Worm (Caenorhabditis elegans): Measurements from ENCODE around the gene srxa-4.

DNA sequence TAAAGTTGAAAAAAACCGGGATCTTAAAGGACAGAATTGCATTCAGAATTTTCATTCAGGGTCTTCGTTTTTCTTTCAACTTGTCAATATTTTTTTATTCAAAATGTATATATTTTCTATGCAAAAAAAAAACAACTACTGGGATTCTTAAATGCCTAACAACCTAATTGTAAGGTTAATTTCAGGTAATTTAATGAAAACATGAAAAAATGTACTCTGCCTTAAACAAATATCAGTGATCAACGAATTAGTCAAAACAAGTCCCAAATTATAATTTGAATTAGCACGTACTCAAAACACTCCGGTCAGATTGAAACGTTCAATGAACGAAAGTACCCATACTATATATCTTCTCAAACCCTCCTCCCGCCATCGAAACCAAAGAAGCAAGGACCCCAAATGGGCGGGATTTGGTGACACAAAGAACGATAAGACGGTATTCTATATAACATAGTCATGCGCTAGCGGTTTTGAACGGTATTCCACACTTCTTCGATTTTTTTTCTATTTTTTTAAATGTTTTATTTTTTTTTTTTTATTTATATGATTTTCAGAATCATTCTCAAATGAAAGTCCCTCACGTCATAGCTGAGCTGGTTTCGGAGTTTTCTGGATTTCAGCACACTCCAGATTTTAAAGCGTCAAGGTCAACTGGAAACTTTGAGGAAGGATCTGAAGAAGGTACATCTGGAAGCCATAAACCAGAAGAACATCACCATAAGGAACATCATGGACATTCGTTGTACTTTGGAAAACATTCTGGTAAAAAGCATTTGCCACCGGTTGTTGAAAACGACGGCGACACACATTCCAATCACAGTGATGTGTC is 15.3 kb downstream of the srxa-4 start, which contains the start of the genes ddo-2 and F25E5.8:
- no peak for TF ChIP-seq fkh-10 (GFP tag; optimal IDR thresholded peaks at IDR 0.05)
- TF ChIP-seq zip-5 (tag; optimal IDR thresholded peaks at IDR 0.05), result no peak
- no peak for TF ChIP-seq nhr-11 (tag; optimal IDR thresholded peaks at IDR 0.05)
- no peak for TF ChIP-seq ceh-31 (tag; optimal IDR thresholded peaks at IDR 0.05)
- no peak for TF ChIP-seq pqm-1 (tag; optimal IDR thresholded peaks at IDR 0.05)
- TF ChIP-seq ceh-6 (GFP tag; optimal IDR thresholded peaks at IDR 0.05), result no peak
- no peak for TF ChIP-seq pag-3 (tag; optimal IDR thresholded peaks at IDR 0.05; ENCODE audit: borderline replicate concordance)
- no peak for TF ChIP-seq rnt-1 (tag; optimal IDR thresholded peaks at IDR 0.05)
- no peak for TF ChIP-seq ceh-9 (tag; optimal IDR thresholded peaks at IDR 0.05)
- no peak for TF ChIP-seq nfya-1 (tag; optimal IDR thresholded peaks at IDR 0.05)

Measured in whole organism, late embryonic.